Fruit fly (Drosophila melanogaster) whole organism, embryonic: ENCODE measurements around the gene CG32639.

Experiments used
- CG11085 ChIP-seq: fragments of 200-800 bp; sonication (Bioruptor generic); IDR thresholded peaks from 2 replicates; pipeline ENCODE4 v1.3.6; 2022; ENCODE audit warnings: missing biosample characterization, missing genetic modification characterization
- CG11247 ChIP-seq: fragments of 200-800 bp; sonication (Bioruptor generic); IDR thresholded peaks from 2 replicates; pipeline ENCODE4 v1.3.6; 2022; ENCODE audit warnings: missing biosample characterization, missing genetic modification characterization
- CG11695 ChIP-seq: fragments of 200-800 bp; sonication (Bioruptor generic); IDR thresholded peaks from 3 replicates; pipeline ENCODE4 v1.3.6; 2022; ENCODE audit warnings: missing biosample characterization, missing genetic modification characterization
- CG12155 ChIP-seq: fragments of 200-800 bp; sonication (Bioruptor generic); optimal IDR thresholded peaks from 3 replicates; lab custom pipeline; 2016; ENCODE audit warnings: missing biosample characterization, missing genetic modification characterization
- CG13287 ChIP-seq: fragments of 200-800 bp; sonication (Bioruptor generic); IDR thresholded peaks from 2 replicates; pipeline ENCODE4 v1.3.6; 2022; ENCODE audit warnings: missing biosample characterization, missing genetic modification characterization; ENCODE audit not compliant: partially characterized antibody
- CG15479 ChIP-seq: fragments of 200-800 bp; sonication (Bioruptor generic); optimal IDR thresholded peaks from 3 replicates; lab custom pipeline; 2019; ENCODE audit warnings: missing biosample characterization, mild to moderate bottlenecking, missing genetic modification characterization, moderate library complexity
- CG16813 ChIP-seq: fragments of 200-800 bp; sonication (Bioruptor generic); IDR thresholded peaks from 3 replicates; pipeline ENCODE4 v1.3.6; 2022; ENCODE audit warnings: missing biosample characterization, missing genetic modification characterization; ENCODE audit not compliant: partially characterized antibody
- CG17328 ChIP-seq: fragments of 200-800 bp; sonication (Bioruptor generic); IDR thresholded peaks from 2 replicates; pipeline ENCODE4 v1.3.6; 2022; ENCODE audit warnings: missing biosample characterization, missing genetic modification characterization
- CG18011 ChIP-seq: fragments of 200-800 bp; sonication (Bioruptor generic); optimal IDR thresholded peaks from 2 replicates; lab custom pipeline; 2017; ENCODE audit warnings: missing biosample characterization, missing genetic modification characterization, mild to moderate bottlenecking, moderate library complexity, missing genotype
- CG2120 ChIP-seq: fragments of 200-800 bp; sonication (Bioruptor generic); optimal IDR thresholded peaks from 3 replicates; lab custom pipeline; 2016; ENCODE audit warnings: missing biosample characterization, missing genetic modification characterization
- CG34422 ChIP-seq: fragments of 200-800 bp; sonication (Bioruptor generic); IDR thresholded peaks from 3 replicates; pipeline ENCODE4 v1.3.6; 2022; ENCODE audit warnings: missing biosample characterization, missing genetic modification characterization
- CG6791 ChIP-seq: fragments of 200-800 bp; sonication (Bioruptor generic); IDR thresholded peaks from 3 replicates; pipeline ENCODE4 v1.3.6; 2022; ENCODE audit warnings: missing biosample characterization, missing genetic modification characterization; ENCODE audit not compliant: partially characterized antibody
- CG7963 ChIP-seq: fragments of 200-800 bp; sonication (Bioruptor generic); IDR thresholded peaks from 3 replicates; pipeline ENCODE4 v1.3.6; 2022; ENCODE audit warnings: missing biosample characterization, missing genetic modification characterization; ENCODE audit not compliant: partially characterized antibody
- CG9797 ChIP-seq: fragments of 200-800 bp; sonication (Bioruptor generic); optimal IDR thresholded peaks from 3 replicates; lab custom pipeline; 2018; ENCODE audit warnings: missing biosample characterization, mild to moderate bottlenecking, missing genetic modification characterization
- CrebB ChIP-seq: fragments of 200-800 bp; sonication (Bioruptor generic); optimal IDR thresholded peaks from 3 replicates; lab custom pipeline; 2018; ENCODE audit warnings: missing biosample characterization, mild to moderate bottlenecking, missing genetic modification characterization
- D ChIP-seq, 2 experiments: fragments of 200-800 bp in 1 of 2; fragments of >200 bp in 1 of 2; sonication (Bioruptor generic) in 1 of 2; optimal IDR thresholded peaks; 2 replicates in 1 of 2; 3 replicates in 1 of 2; lab custom pipeline; 2017; ENCODE audit warnings: mild to moderate bottlenecking in 1 of 2, missing biosample characterization in 1 of 2, missing genetic modification characterization in 1 of 2, missing genetic modification reagents in 1 of 2
- Deaf1 ChIP-seq: fragments of 200-800 bp; optimal IDR thresholded peaks from 3 replicates; lab custom pipeline; 2019; ENCODE audit warnings: missing biosample characterization, mild to moderate bottlenecking, missing genetic modification characterization, moderate library complexity
- Dll ChIP-seq: fragments of 200-800 bp; sonication (Bioruptor generic); IDR thresholded peaks from 4 replicates; pipeline ENCODE4 v1.3.6; 2022; ENCODE audit warnings: missing biosample characterization, missing genetic modification characterization; ENCODE audit not compliant: partially characterized antibody
- HHEX ChIP-seq: fragments of 200-800 bp; sonication (Bioruptor generic); optimal IDR thresholded peaks from 3 replicates; lab custom pipeline; 2017; ENCODE audit warnings: missing biosample characterization, mild to moderate bottlenecking, missing genetic modification characterization, missing genetic modification reagents
- HLH4C ChIP-seq: fragments of 200-800 bp; sonication (Bioruptor generic); IDR thresholded peaks from 3 replicates; pipeline ENCODE4 v1.3.6; 2022; ENCODE audit warnings: missing biosample characterization, missing genetic modification characterization; ENCODE audit not compliant: partially characterized antibody
- Jarid2 ChIP-seq: fragments of 200-800 bp; sonication (Bioruptor generic); optimal IDR thresholded peaks from 3 replicates; lab custom pipeline; 2017; ENCODE audit warnings: mild to moderate bottlenecking, missing biosample characterization, missing genetic modification reagents, missing genetic modification characterization
- Med ChIP-seq: fragments of 200-800 bp; sonication (Bioruptor generic); peaks from one replicate; lab custom pipeline; 2016; ENCODE audit warnings: missing biosample characterization, missing genetic modification characterization, mild to moderate bottlenecking, inconsistent platforms, moderate library complexity
- Sry-δ ChIP-seq: fragments of 200-800 bp; sonication (Bioruptor generic); optimal IDR thresholded peaks from 2 replicates; lab custom pipeline; 2016; ENCODE audit warnings: missing biosample characterization, missing genetic modification characterization
- abd-A ChIP-seq: fragments of 200-800 bp; sonication (Bioruptor generic); optimal IDR thresholded peaks from 3 replicates; lab custom pipeline; 2019; ENCODE audit warnings: missing biosample characterization, mild to moderate bottlenecking, missing genetic modification characterization, moderate library complexity
- ap ChIP-seq: fragments of 200-800 bp; sonication (Bioruptor generic); IDR thresholded peaks from 2 replicates; pipeline ENCODE4 v1.3.6; 2022; ENCODE audit warnings: missing biosample characterization, missing genetic modification characterization
- ato ChIP-seq: fragments of 200-800 bp; sonication (Bioruptor generic); IDR thresholded peaks from 2 replicates; pipeline ENCODE4 v1.3.6; 2022; ENCODE audit warnings: missing biosample characterization, missing genetic modification characterization; ENCODE audit not compliant: partially characterized antibody
- bbx ChIP-seq: fragments of 200-800 bp; sonication (Bioruptor generic); IDR thresholded peaks from 2 replicates; pipeline ENCODE4 v1.3.6; 2022; ENCODE audit warnings: missing biosample characterization, missing genetic modification characterization; ENCODE audit not compliant: partially characterized antibody
- caup ChIP-seq: fragments of 200-800 bp; sonication (Bioruptor generic); optimal IDR thresholded peaks from 3 replicates; lab custom pipeline; 2017; ENCODE audit warnings: missing biosample characterization, mild to moderate bottlenecking, missing genetic modification characterization, moderate library complexity; ENCODE audit not compliant: severe bottlenecking
- cg ChIP-seq: fragments of 200-800 bp; sonication (Bioruptor generic); optimal IDR thresholded peaks from 3 replicates; lab custom pipeline; 2019; ENCODE audit warnings: missing biosample characterization, mild to moderate bottlenecking, missing genetic modification characterization, moderate library complexity
- ci ChIP-seq: fragments of 200-800 bp; sonication (Bioruptor generic); IDR thresholded peaks from 3 replicates; pipeline ENCODE4 v1.3.6; 2022; ENCODE audit warnings: missing biosample characterization, missing genetic modification characterization
- ewg ChIP-seq: fragments of 200-800 bp; sonication (Bioruptor generic); optimal IDR thresholded peaks from 3 replicates; lab custom pipeline; 2017; ENCODE audit warnings: mild to moderate bottlenecking, missing biosample characterization, missing genetic modification reagents, missing genetic modification characterization
- gcm2 ChIP-seq: fragments of 200-800 bp; sonication (Bioruptor generic); optimal IDR thresholded peaks from 2 replicates; lab custom pipeline; 2016; ENCODE audit warnings: missing biosample characterization, missing genetic modification characterization
- her ChIP-seq: fragments of 200-800 bp; sonication (Bioruptor generic); optimal IDR thresholded peaks from 2 replicates; lab custom pipeline; 2016; ENCODE audit warnings: missing biosample characterization, missing genetic modification characterization
- insv ChIP-seq, 2 experiments: fragments of 200-800 bp; sonication (Bioruptor generic); optimal IDR thresholded peaks; 3 replicates each; lab custom pipeline; 2016 to 2018; ENCODE audit warnings: missing biosample characterization in 2 of 2, missing genetic modification characterization in 2 of 2
- inv ChIP-seq: fragments of 200-800 bp; sonication (Bioruptor generic); IDR thresholded peaks from 2 replicates; pipeline ENCODE4 v1.3.6; 2022; ENCODE audit warnings: missing biosample characterization, missing genetic modification characterization; ENCODE audit not compliant: partially characterized antibody
- knrl ChIP-seq: fragments of 200-800 bp; sonication (Bioruptor generic); IDR thresholded peaks from 3 replicates; pipeline ENCODE4 v1.3.6; 2022; ENCODE audit warnings: missing biosample characterization, missing genetic modification characterization; ENCODE audit not compliant: partially characterized antibody
- pzg ChIP-seq: fragments of 200-800 bp; sonication (Bioruptor generic); optimal IDR thresholded peaks from 3 replicates; lab custom pipeline; 2018; ENCODE audit warnings: missing biosample characterization, mild to moderate bottlenecking, missing genetic modification characterization, moderate library complexity
- row ChIP-seq: fragments of 200-800 bp; sonication (Bioruptor generic); IDR thresholded peaks from 3 replicates; pipeline ENCODE4 v1.3.6; 2022; ENCODE audit warnings: missing biosample characterization, missing genetic modification characterization
- seq ChIP-seq: fragments of 200-800 bp; sonication (Bioruptor generic); IDR thresholded peaks from 2 replicates; pipeline ENCODE4 v1.3.6; 2022; ENCODE audit warnings: missing biosample characterization, missing genetic modification characterization
- shn ChIP-seq: fragments of 200-800 bp; sonication (Bioruptor generic); optimal IDR thresholded peaks from 3 replicates; lab custom pipeline; 2016; ENCODE audit warnings: missing biosample characterization, missing genetic modification characterization
- slbo ChIP-seq: fragments of 200-800 bp; sonication (Bioruptor generic); IDR thresholded peaks from 2 replicates; pipeline ENCODE4 v1.3.6; 2022; ENCODE audit warnings: missing biosample characterization, missing genetic modification characterization
- sna ChIP-seq: fragments of 200-800 bp; sonication (Bioruptor generic); IDR thresholded peaks from 2 replicates; pipeline ENCODE4 v1.3.6; 2022; ENCODE audit warnings: missing biosample characterization, missing genetic modification characterization; ENCODE audit not compliant: partially characterized antibody
- stc ChIP-seq: fragments of 200-800 bp; sonication (Bioruptor generic); IDR thresholded peaks from 2 replicates; pipeline ENCODE4 v1.3.6; 2022; ENCODE audit warnings: missing biosample characterization, missing genetic modification characterization
- tll ChIP-seq, 2 experiments: fragments of 200-800 bp in 1 of 2; fragments of >200 bp in 1 of 2; sonication (Bioruptor generic) in 1 of 2; optimal IDR thresholded peaks; 2 replicates each; lab custom pipeline; 2017 to 2019; ENCODE audit warnings: missing biosample characterization in 2 of 2, missing genetic modification characterization in 2 of 2, mild to moderate bottlenecking in 1 of 2, moderate library complexity in 1 of 2
- trem ChIP-seq: fragments of 200-800 bp; optimal IDR thresholded peaks from 3 replicates; lab custom pipeline; 2019; ENCODE audit warnings: missing biosample characterization, mild to moderate bottlenecking, missing genetic modification characterization, moderate library complexity
- vnd ChIP-seq: fragments of 200-800 bp; sonication (Bioruptor generic); IDR thresholded peaks from 3 replicates; pipeline ENCODE4 v1.3.6; 2022; ENCODE audit warnings: missing biosample characterization, missing genetic modification characterization; ENCODE audit not compliant: partially characterized antibody

The CG32639 gene

DNA sequence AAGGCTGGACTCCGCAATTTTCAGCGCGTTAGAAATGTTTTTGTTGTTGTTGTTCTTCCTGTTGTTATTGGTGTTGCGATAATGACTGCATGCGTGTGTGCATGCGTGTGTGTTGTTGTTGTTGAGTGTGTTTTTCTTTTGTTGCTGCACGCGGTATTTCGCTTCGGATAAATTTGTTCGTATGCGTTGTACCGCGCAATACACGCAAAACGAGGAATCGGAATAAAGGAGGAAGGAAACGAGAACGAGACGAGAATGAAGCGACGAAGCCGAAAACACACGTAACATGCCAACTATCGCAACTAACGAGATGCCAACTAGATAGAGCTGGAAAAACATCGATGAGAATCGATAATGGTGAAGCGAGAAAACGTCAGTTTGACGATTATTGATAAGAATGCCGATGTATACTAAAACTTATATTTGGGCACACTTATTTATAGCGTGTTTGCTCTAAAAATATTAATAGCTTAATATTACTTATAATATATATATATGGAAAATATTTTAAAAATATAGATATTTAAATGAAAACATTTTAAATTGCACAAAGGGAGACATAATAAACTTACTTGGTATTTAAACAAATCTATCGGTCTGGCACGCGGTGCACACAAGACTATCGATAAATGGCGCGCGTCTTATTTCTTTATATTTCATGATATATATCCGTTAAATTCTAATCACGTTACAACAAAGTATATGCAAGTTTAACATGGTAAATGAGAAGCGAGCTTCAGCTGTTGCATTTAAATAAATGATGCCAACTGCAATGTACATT, 24.8 kb downstream of the CG32639 start, which contains the start of gene sno (continued):
- TF ChIP-seq CG7963 (GFP tag; lab: Robert Waterston, UW) (peak; percentile 83; the same call in 2 of the 3 replicates), gcm2 (GFP tag; lab: Kevin White, UChicago) (no peak), Jarid2 (GFP tag; lab: Kevin White, UChicago) (peak; percentile 78), ci (GFP tag; lab: Robert Waterston, UW) (0 out of 3 replicates have a peak, but pooled peaks have one; percentile 18), insv (GFP tag; optimal IDR thresholded peaks at IDR 0.05; lab: Kevin White, UChicago) (peak in 1 of 2 experiments; percentile 50), vnd (GFP tag; lab: Robert Waterston, UW) (peak; percentile 79), CG16813 (GFP tag; lab: Robert Waterston, UW) (peak; percentile 89), CG11085 (GFP tag; lab: Robert Waterston, UW) (no peak), her (GFP tag; lab: Kevin White, UChicago) (peak; percentile 1), Deaf1 (tag; lab: Kevin White, UChicago) (peak; percentile 64), row (peak; percentile 62), sna (GFP tag; lab: Robert Waterston, UW) (peak; percentile 69; the same call in 1 of the 2 replicates), seq (no peak), CG2120 (GFP tag; lab: Kevin White, UChicago) (no peak), CG9797 (GFP tag; lab: Kevin White, UChicago) (peak; percentile 26), CG17328 (GFP tag; lab: Robert Waterston, UW) (peak; percentile 10; the same call in 1 of the 2 replicates), shn (GFP tag; lab: Kevin White, UChicago) (no peak), CG13287 (peak; percentile 79), ewg (peak; percentile 10), HHEX (no peak), abd-A (tag; lab: Kevin White, UChicago) (no peak), tll (GFP tag; optimal IDR thresholded peaks at IDR 0.05; lab: Kevin White, UChicago) (no peak), ap (GFP tag; lab: Robert Waterston, UW) (no peak), CG11695 (GFP tag; lab: Robert Waterston, UW) (peak; percentile 33; the same call in 1 of the 3 replicates), knrl (GFP tag; lab: Robert Waterston, UW) (peak; percentile 90), stc (GFP tag; lab: Robert Waterston, UW) (no peak), CG11247 (no peak), CG15479 (peak; percentile 33), CrebB (tag; lab: Kevin White, UChicago) (peak; percentile 3), CG18011 (GFP tag; lab: Kevin White, UChicago) (no peak), HLH4C (peak; percentile 82), inv (GFP tag; lab: Robert Waterston, UW) (peak; percentile 87), ato (peak; percentile 59; the same call in 1 of the 2 replicates), CG12155 (peak; percentile 86), CG6791 (GFP tag; lab: Robert Waterston, UW) (peak; percentile 87), slbo (GFP tag; lab: Robert Waterston, UW) (0 out of 2 replicates have a peak, but pooled peaks have one; percentile 4), Dll (GFP tag; lab: Robert Waterston, UW) (peak; percentile 83; the same call in 3 of the 4 replicates), pzg (peak; percentile 58), CG34422 (GFP tag; lab: Robert Waterston, UW) (peak; percentile 14; the same call in 1 of the 3 replicates), trem (peak; percentile 22), D (optimal IDR thresholded peaks at IDR 0.05; lab: Kevin White, UChicago) (no peak), D (GFP tag; optimal IDR thresholded peaks at IDR 0.05; lab: Kevin White, UChicago) (no peak), caup (GFP tag; lab: Kevin White, UChicago) (no peak), bbx (GFP tag; lab: Robert Waterston, UW) (peak; percentile 87), Sry-δ (peak; percentile 81), Med (GFP tag; lab: Kevin White, UChicago) (peak; percentile 64), cg (GFP tag; lab: Kevin White, UChicago) (peak; percentile 66)
